Worm (Caenorhabditis elegans): Measurements from ENCODE around the gene F55C12.2.
"Not testable (repeated sequence)": the region's sequence is repeated elsewhere in the genome, so short reads cannot be mapped to it uniquely, and the experiment has no call there.

Gene F55C12.2

DNA sequence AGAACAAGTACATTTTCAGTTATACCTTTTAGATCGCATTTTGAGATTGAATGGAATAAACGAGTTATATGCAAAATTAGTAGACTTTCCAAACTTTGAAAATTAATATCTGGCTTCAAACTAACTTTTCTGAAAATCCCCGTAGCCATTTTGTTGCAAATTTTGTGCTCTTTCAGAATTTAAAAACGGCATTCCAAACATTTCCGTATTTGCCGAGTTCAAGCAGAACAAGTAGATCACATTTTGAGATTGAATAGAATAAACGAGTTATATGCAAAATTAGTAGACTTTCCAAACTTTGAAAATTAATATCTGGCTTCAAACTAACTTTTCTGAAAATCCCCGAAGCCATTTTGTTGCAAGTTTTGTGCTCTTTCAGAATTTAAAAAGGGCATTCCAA lies at the start of gene F55C12.2:
Gene F55C12.2 (plus strand): TSS at position 301 of the 400 bp plus-strand sequence.
- TF ChIP-seq daf-19 (GFP tag; conservative IDR thresholded peaks at IDR 0.05); ceh-20 (GFP tag; IDR thresholded peaks at IDR 0.05); F49E8.2 (tag; optimal IDR thresholded peaks at IDR 0.05; ENCODE audit: borderline replicate concordance): not testable (repeated sequence)

DNA sequence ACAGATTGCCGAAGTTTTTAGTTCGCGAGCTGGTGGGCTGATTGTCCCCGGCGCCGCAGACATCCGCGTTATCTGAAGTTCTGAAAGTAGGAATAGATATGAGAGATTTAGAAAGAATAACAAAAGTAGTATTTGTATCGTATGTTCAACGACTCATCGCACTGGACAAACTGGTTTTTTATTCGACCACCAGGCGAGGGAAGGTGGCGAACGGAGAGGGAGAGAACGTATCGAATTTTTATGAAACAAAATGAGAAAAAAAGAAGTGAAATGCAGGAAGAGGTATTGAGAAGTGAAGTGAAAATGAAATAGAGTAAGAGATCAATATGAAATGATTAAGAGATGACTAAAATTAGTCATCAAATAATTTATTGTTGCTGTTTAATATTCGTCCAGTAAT lies 49.2 kb upstream of the F55C12.2 start, which contains the start of gene tbc-2:
Gene tbc-2 (minus strand): TSS at position 80 of the 400 bp plus-strand sequence.
- TF ChIP-seq egl-27 (tag; optimal IDR thresholded peaks at IDR 0.05) (no peak), jun-1 (tag; optimal IDR thresholded peaks at IDR 0.05) (no peak), zip-11 (GFP tag; IDR thresholded peaks at IDR 0.05) (no peak), F37D6.2 (tag; optimal IDR thresholded peaks at IDR 0.05) (no peak), unc-62 (GFP tag; optimal IDR thresholded peaks at IDR 0.05 in 1 of 2) (peak in 1 of 2 experiments; percentile 51), unc-62 (tag; optimal IDR thresholded peaks at IDR 0.05) (no peak), arid-1 (GFP tag; conservative IDR thresholded peaks at IDR 0.05) (no peak), ces-1 (GFP tag; optimal IDR thresholded peaks at IDR 0.05) (no peak), pha-4 (GFP tag; IDR thresholded peaks at IDR 0.05) (no peak), pha-4 (tag; optimal IDR thresholded peaks at IDR 0.05) (no peak), nhr-28 (tag; optimal IDR thresholded peaks at IDR 0.05) (peak; percentile 36), T26A8.4 (GFP tag; IDR thresholded peaks at IDR 0.05) (no peak), ceh-28 (tag; optimal IDR thresholded peaks at IDR 0.05) (no peak)

DNA sequence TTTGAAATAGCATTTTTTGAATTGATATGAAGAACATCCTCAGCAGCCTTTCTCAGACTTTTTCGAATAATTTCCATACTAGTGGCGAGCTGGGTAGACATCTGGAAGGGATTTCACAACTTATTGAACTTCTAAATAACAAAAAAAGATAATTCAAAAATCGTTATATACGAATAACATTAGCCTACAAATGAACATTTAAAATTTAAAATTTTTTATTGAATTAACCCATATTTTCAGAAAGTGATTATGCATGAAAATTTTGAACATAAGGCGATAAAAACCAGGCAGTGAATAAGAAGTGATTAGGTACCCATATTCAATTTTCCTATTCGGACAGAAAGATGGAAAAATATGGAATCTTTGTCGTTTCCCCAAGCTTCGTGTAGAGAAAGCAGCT lies 48.1 kb upstream of the F55C12.2 start, which contains the start of gene ZK1248.11:
Gene ZK1248.11 (minus strand): TSS at position 101 of the 400 bp plus-strand sequence.
- TF ChIP-seq php-3 (GFP tag; IDR thresholded peaks at IDR 0.05) (no peak), nhr-10 (tag; optimal IDR thresholded peaks at IDR 0.05) (no peak), zip-11 (GFP tag; IDR thresholded peaks at IDR 0.05) (no peak), zfp-2 (tag; optimal IDR thresholded peaks at IDR 0.05) (no peak), ceh-62 (tag; optimal IDR thresholded peaks at IDR 0.05) (no peak), nhr-237 (tag; optimal IDR thresholded peaks at IDR 0.05) (no peak), egl-27 (tag; optimal IDR thresholded peaks at IDR 0.05) (no peak), F26F4.8 (GFP tag; conservative IDR thresholded peaks at IDR 0.05) (no peak), T20F7.1 (GFP tag; optimal IDR thresholded peaks at IDR 0.05) (no peak), dmd-9 (GFP tag; IDR thresholded peaks at IDR 0.05) (no peak), aly-2 (tag; optimal IDR thresholded peaks at IDR 0.05) (no peak), zag-1 (tag; optimal IDR thresholded peaks at IDR 0.05) (no peak), snpc-4 (tag; optimal IDR thresholded peaks at IDR 0.05) (no peak)

DNA sequence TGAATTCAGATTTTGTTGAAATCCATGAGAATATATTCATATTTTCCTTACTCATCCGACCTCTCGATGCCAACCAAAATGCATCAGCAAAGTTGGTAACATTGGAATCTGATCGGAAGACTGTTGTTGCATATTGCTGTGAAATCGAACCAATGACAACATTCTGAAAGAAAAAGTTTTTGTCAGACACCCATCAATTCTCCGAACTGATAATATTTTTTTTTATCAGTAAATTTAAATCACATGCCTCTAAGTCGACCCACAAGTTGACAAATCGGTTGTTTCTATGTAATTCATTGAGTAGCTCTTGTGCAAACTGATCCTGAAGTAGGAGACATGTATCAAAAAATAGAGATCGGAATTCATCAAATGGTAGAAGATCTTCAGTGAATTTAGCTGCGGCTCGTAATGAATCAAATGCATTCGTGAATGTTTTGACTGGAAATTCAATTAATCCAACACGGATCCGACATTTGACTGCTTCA lies 46.6 kb upstream of the F55C12.2 start, which contains the start of gene col-74:
Gene col-74 (plus strand): TSS at position 435 of the 485 bp plus-strand sequence.
- peak; percentile 42 for TF ChIP-seq hlh-11 (tag; optimal IDR thresholded peaks at IDR 0.05)
- no peak for TF ChIP-seq nhr-102 (tag; optimal IDR thresholded peaks at IDR 0.05)
- peak; percentile 56 for TF ChIP-seq dve-1 (tag; optimal IDR thresholded peaks at IDR 0.05; ENCODE audit: insufficient read depth)
- TF ChIP-seq unc-62 (GFP tag; optimal IDR thresholded peaks at IDR 0.05 in 1 of 2) = peak in 1 of 2 experiments; percentile 2
- no peak for TF ChIP-seq unc-62 (tag; optimal IDR thresholded peaks at IDR 0.05)
- TF ChIP-seq nhr-237 (tag; optimal IDR thresholded peaks at IDR 0.05) = no peak
- TF ChIP-seq daf-16 (GFP tag; optimal IDR thresholded peaks at IDR 0.05) = no peak
- TF ChIP-seq daf-16 (tag; optimal IDR thresholded peaks at IDR 0.05) = peak; percentile 60
- TF ChIP-seq dmd-6 (GFP tag; IDR thresholded peaks at IDR 0.05) = peak; percentile 75

DNA sequence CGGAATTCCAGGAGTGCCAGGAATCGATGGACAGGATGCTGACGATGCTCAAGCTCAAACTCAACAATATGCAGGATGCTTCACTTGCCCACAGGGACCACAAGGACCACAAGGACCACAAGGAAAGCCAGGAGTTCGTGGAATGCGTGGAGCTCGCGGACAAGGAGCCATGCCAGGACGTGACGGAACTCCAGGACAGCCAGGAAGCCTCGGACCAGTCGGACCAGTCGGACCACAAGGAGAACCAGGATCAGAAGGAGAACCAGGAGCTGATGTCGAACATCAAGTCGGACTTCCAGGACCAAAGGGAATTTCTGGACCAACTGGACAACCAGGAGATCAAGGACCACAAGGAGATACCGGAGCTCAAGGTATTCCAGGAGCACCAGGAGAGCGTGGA lies 45.2 kb upstream of the F55C12.2 start:
- TF ChIP-seq set-16 (GFP tag; IDR thresholded peaks at IDR 0.05) = peak; percentile 79
- TF ChIP-seq zag-1 (tag; optimal IDR thresholded peaks at IDR 0.05) = no peak
- TF ChIP-seq cey-2 (tag; optimal IDR thresholded peaks at IDR 0.05; ENCODE audit: borderline replicate concordance, insufficient read depth) = no peak
